Fruit fly (Drosophila melanogaster): ENCODE results near the gene CG6418.

CG6418 gene

DNA sequence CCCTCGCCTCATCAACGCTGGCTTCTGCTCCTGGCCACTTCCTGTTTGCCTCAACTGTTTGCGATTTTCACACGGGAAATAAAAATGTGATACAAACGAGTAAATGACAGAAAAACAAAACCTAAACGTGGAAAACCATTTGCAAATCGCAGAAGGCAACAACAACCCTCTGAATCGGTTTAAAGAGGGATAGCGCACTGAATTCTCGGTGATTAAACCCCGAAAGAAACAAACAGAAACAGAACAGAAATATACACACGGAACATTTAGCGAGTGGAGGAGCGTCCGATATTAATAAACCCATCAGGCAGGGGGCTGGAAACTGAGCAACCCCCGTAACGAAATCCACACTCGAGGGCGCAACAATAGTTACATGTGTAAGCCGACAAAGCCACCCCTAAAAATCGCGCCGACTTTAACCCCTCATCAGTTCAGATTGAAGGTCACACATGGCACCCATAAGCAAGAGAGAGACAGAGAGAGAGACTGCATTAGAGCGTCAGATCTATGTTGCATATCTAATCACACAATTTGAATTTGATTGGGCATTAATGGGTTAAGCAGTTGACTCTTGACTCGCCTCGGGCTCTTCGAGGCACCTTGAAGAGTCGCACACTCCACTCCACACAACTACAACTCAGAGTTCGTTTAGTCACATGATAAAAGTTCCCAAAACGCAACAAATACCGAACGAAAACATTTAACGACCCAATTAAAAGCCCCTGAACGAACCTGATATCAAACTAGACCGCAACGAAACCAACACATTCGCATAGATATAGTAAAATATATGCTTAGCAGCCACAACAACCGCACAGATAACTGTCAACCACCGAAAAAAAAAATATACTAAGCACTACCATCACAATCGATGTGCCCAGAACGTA lies 16.9 kb downstream of the CG6418 start (continued):
- TF ChIP-seq CG1832 (GFP tag; optimal IDR thresholded peaks at IDR 0.05) (peak; percentile 46), CG17361 (GFP tag; IDR thresholded peaks at IDR 0.05) (0 out of 3 replicates have a peak, but pooled peaks have one; percentile 13), CG12299 (tag; optimal IDR thresholded peaks at IDR 0.05) (no peak), sqz (GFP tag; optimal IDR thresholded peaks at IDR 0.05) (peak; percentile 30), hb (GFP tag; IDR thresholded peaks at IDR 0.05; ENCODE audit: partially characterized antibody) (no peak), CG32767 (GFP tag; IDR thresholded peaks at IDR 0.05) (no peak), gt (GFP tag; IDR thresholded peaks at IDR 0.05) (no peak), Jarid2 (GFP tag; optimal IDR thresholded peaks at IDR 0.05) (no peak), CG42726 (GFP tag; IDR thresholded peaks at IDR 0.05; ENCODE audit: partially characterized antibody) (no peak), CG13894 (tag; optimal IDR thresholded peaks at IDR 0.05) (no peak), Mes4 (GFP tag; optimal IDR thresholded peaks at IDR 0.05) (no peak), Poxn (GFP tag; IDR thresholded peaks at IDR 0.05) (no peak), CG17359 (tag; optimal IDR thresholded peaks at IDR 0.05) (no peak), sens (GFP tag) (peak; percentile 63), CG14050 (GFP tag; IDR thresholded peaks at IDR 0.05) (no peak), ham (GFP tag; IDR thresholded peaks at IDR 0.05) (no peak), NK7.1 (GFP tag; optimal IDR thresholded peaks at IDR 0.05) (no peak), CG12071 (GFP tag; optimal IDR thresholded peaks at IDR 0.05) (no peak), dysf (GFP tag; IDR thresholded peaks at IDR 0.05) (0 out of 3 replicates have a peak, but pooled peaks have one; percentile 24), CG8290 (GFP tag; optimal IDR thresholded peaks at IDR 0.05) (no peak), CG8290 (tag; optimal IDR thresholded peaks at IDR 0.05) (peak in 1 of 2 experiments; percentile 3), Mad (GFP tag; optimal IDR thresholded peaks at IDR 0.05) (no peak), Ravus (GFP tag; IDR thresholded peaks at IDR 0.05) (no peak), CG7839 (tag; optimal IDR thresholded peaks at IDR 0.05) (peak; percentile 26), CG18262 (tag; optimal IDR thresholded peaks at IDR 0.05) (no peak), CG2712 (tag; optimal IDR thresholded peaks at IDR 0.05) (peak; percentile 12), Lhr (GFP tag; optimal IDR thresholded peaks at IDR 0.05) (no peak), BtbVII (GFP tag; optimal IDR thresholded peaks at IDR 0.05) (peak; percentile 32), nerfin-1 (tag; optimal IDR thresholded peaks at IDR 0.05) (peak; percentile 60), gro (GFP tag; optimal IDR thresholded peaks at IDR 0.05) (no peak), Optix (GFP tag; IDR thresholded peaks at IDR 0.05) (no peak), pzg (GFP tag; optimal IDR thresholded peaks at IDR 0.05) (no peak), gce (GFP tag; IDR thresholded peaks at IDR 0.05) (no peak), HLHmδ (GFP tag; optimal IDR thresholded peaks at IDR 0.05) (no peak), CG4360 (GFP tag; IDR thresholded peaks at IDR 0.05) (peak; percentile 73), CG2120 (GFP tag; optimal IDR thresholded peaks at IDR 0.05) (peak; percentile 24), zfh2 (GFP tag; optimal IDR thresholded peaks at IDR 0.05) (peak; percentile 4), Ets97D (GFP tag; optimal IDR thresholded peaks at IDR 0.05) (no peak), CG13424 (tag; optimal IDR thresholded peaks at IDR 0.05) (no peak), az2 (GFP tag; optimal IDR thresholded peaks at IDR 0.05) (no peak), Max (GFP tag; optimal IDR thresholded peaks at IDR 0.05) (no peak), CG17328 (GFP tag; IDR thresholded peaks at IDR 0.05) (no peak), lola (GFP tag; optimal IDR thresholded peaks at IDR 0.05) (no peak), CG7786 (GFP tag; optimal IDR thresholded peaks at IDR 0.05) (no peak), dpn (GFP tag; optimal IDR thresholded peaks at IDR 0.05) (no peak), CG11247 (GFP tag; IDR thresholded peaks at IDR 0.05) (no peak; the same call in 1 of the 2 replicates), CG7987 (GFP tag; optimal IDR thresholded peaks at IDR 0.05) (no peak), scrt (GFP tag; optimal IDR thresholded peaks at IDR 0.05) (no peak), Spps (tag; optimal IDR thresholded peaks at IDR 0.05) (no peak), disco-r (GFP tag; optimal IDR thresholded peaks at IDR 0.05) (peak; percentile 1)
